Worm (Caenorhabditis elegans) whole organism, L3 larva: ENCODE results near the gene H20J04.6.
A peak's percentile ranks its signal among the peaks of the same experiment; 100 is the strongest.

Experiments used
- R02D3.7 ChIP-seq: fragments of 150-350 bp; optimal IDR thresholded peaks from 2 replicates; lab custom pipeline; 2014; ENCODE audit warnings: missing biosample characterization, missing genetic modification characterization
- ZK546.5 ChIP-seq: sonication (generic microtip); optimal IDR thresholded peaks from 2 replicates; lab custom pipeline; 2017; ENCODE audit warnings: missing biosample characterization, missing genetic modification characterization
- aly-2 ChIP-seq: fragments of 150-350 bp; optimal IDR thresholded peaks from 2 replicates; lab custom pipeline; 2014; ENCODE audit warnings: missing biosample characterization, missing genetic modification characterization
- ama-1 ChIP-seq: fragments of 150-350 bp; optimal IDR thresholded peaks from 2 replicates; lab custom pipeline; 2018
- ceh-16 ChIP-seq: sonication (generic microtip); optimal IDR thresholded peaks from 2 replicates; lab custom pipeline; 2017; ENCODE audit warnings: missing biosample characterization, missing genetic modification characterization
- ceh-28 ChIP-seq: fragments of 150-350 bp; optimal IDR thresholded peaks from 2 replicates; lab custom pipeline; 2014; ENCODE audit warnings: missing biosample characterization, missing genetic modification reagents, missing genetic modification characterization
- ceh-82 ChIP-seq: fragments of 150-350 bp; optimal IDR thresholded peaks from 2 replicates; lab custom pipeline; 2014; ENCODE audit warnings: missing biosample characterization, missing genetic modification characterization
- ceh-9 ChIP-seq: sonication (generic microtip); optimal IDR thresholded peaks from 2 replicates; lab custom pipeline; 2018; ENCODE audit warnings: missing biosample characterization, missing genetic modification characterization
- daf-12 ChIP-seq: fragments of 150-350 bp; optimal IDR thresholded peaks from 2 replicates; lab custom pipeline; 2014; ENCODE audit warnings: missing biosample characterization, missing genetic modification reagents, missing genetic modification characterization
- egl-27 ChIP-seq: sonication (generic microtip); optimal IDR thresholded peaks from 4 replicates; lab custom pipeline; 2017; ENCODE audit warnings: missing biosample characterization, missing genetic modification reagents, missing genetic modification characterization
- egl-5 ChIP-seq: fragments of 150-350 bp; optimal IDR thresholded peaks from 2 replicates; lab custom pipeline; 2017; ENCODE audit warnings: missing biosample characterization, missing genetic modification reagents, missing genetic modification characterization, inconsistent platforms
- elt-1 ChIP-seq: fragments of 150-350 bp; optimal IDR thresholded peaks from 2 replicates; lab custom pipeline; 2014; ENCODE audit warnings: missing biosample characterization, missing genetic modification characterization
- elt-2 ChIP-seq: sonication (generic microtip); optimal IDR thresholded peaks from 2 replicates; lab custom pipeline; 2016; ENCODE audit warnings: missing genetic modification reagents, mild to moderate bottlenecking, missing genetic modification characterization, missing compliant biosample characterization
- elt-3 ChIP-seq, 3 experiments: fragments of 150-350 bp in 1 of 3; sonication (generic microtip) in 2 of 3; optimal IDR thresholded peaks; 2 replicates in 2 of 3; 4 replicates in 1 of 3; lab custom pipeline; 2014 to 2017; ENCODE audit warnings: missing biosample characterization in 3 of 3, missing genetic modification characterization in 3 of 3
- eor-1 ChIP-seq, 2 experiments: fragments of 150-350 bp; optimal IDR thresholded peaks; 2 replicates each; lab custom pipeline; 2014 to 2018; ENCODE audit warnings: missing biosample characterization in 2 of 2, missing genetic modification characterization in 2 of 2
- fkh-10 ChIP-seq: sonication (generic microtip); optimal IDR thresholded peaks from 2 replicates; lab custom pipeline; 2017; ENCODE audit warnings: missing biosample characterization, missing genetic modification reagents, missing genetic modification characterization
- fkh-2 ChIP-seq: fragments of 150-350 bp; optimal IDR thresholded peaks from 2 replicates; lab custom pipeline; 2014; ENCODE audit warnings: missing biosample characterization, missing genetic modification reagents, missing genetic modification characterization
- fos-1 ChIP-seq: fragments of 150-350 bp; optimal IDR thresholded peaks from 2 replicates; lab custom pipeline; 2014; ENCODE audit warnings: missing biosample characterization, missing genetic modification characterization
- hmg-11 ChIP-seq: sonication (generic microtip); optimal IDR thresholded peaks from 2 replicates; lab custom pipeline; 2016; ENCODE audit warnings: missing genetic modification characterization, missing compliant biosample characterization
- jun-1 ChIP-seq: fragments of 150-350 bp; optimal IDR thresholded peaks from 2 replicates; lab custom pipeline; 2014; ENCODE audit warnings: missing biosample characterization, missing genetic modification reagents, missing genetic modification characterization
- lin-15B ChIP-seq: fragments of 150-350 bp; optimal IDR thresholded peaks from 2 replicates; lab custom pipeline; 2014; ENCODE audit warnings: missing biosample characterization, missing genetic modification characterization
- lin-39 ChIP-seq: fragments of 150-350 bp; optimal IDR thresholded peaks from 2 replicates; lab custom pipeline; 2018; ENCODE audit warnings: missing biosample characterization, missing genetic modification reagents, missing genetic modification characterization
- lsy-12 ChIP-seq: sonication (generic microtip); optimal IDR thresholded peaks from 2 replicates; lab custom pipeline; 2016; ENCODE audit warnings: mild to moderate bottlenecking, missing genetic modification characterization, missing compliant biosample characterization
- mdl-1 ChIP-seq: fragments of 150-350 bp; optimal IDR thresholded peaks from 2 replicates; lab custom pipeline; 2014; ENCODE audit warnings: missing biosample characterization, missing genetic modification characterization
- mml-1 ChIP-seq: fragments of 150-350 bp; sonication (generic microtip); optimal IDR thresholded peaks from 3 replicates; lab custom pipeline; 2014; ENCODE audit warnings: missing biosample characterization, missing genetic modification characterization
- nfya-1 ChIP-seq: sonication (generic microtip); optimal IDR thresholded peaks from 2 replicates; lab custom pipeline; 2017; ENCODE audit warnings: missing genetic modification characterization, mild to moderate bottlenecking, missing compliant biosample characterization, antibody characterized with exemption, moderate library complexity; ENCODE audit not compliant: insufficient read depth
- nhr-11 ChIP-seq: fragments of 150-350 bp; optimal IDR thresholded peaks from 2 replicates; lab custom pipeline; 2014; ENCODE audit warnings: missing biosample characterization, missing genetic modification characterization
- nhr-12 ChIP-seq: fragments of 150-350 bp; optimal IDR thresholded peaks from 2 replicates; lab custom pipeline; 2014; ENCODE audit warnings: missing biosample characterization, missing genetic modification characterization
- nhr-23 ChIP-seq: fragments of 150-350 bp; optimal IDR thresholded peaks from 2 replicates; lab custom pipeline; 2014; ENCODE audit warnings: missing biosample characterization, missing genetic modification reagents, missing genetic modification characterization
- nhr-237 ChIP-seq: fragments of 150-350 bp; optimal IDR thresholded peaks from 2 replicates; lab custom pipeline; 2014; ENCODE audit warnings: missing biosample characterization, missing genetic modification characterization
- nhr-25 ChIP-seq: sonication (generic microtip); optimal IDR thresholded peaks from 2 replicates; lab custom pipeline; 2017; ENCODE audit warnings: missing biosample characterization, missing genetic modification characterization
- nhr-28 ChIP-seq: fragments of 150-350 bp; optimal IDR thresholded peaks from 2 replicates; lab custom pipeline; 2014; ENCODE audit warnings: missing biosample characterization, missing genetic modification characterization
- nhr-43 ChIP-seq: sonication (generic microtip); optimal IDR thresholded peaks from 2 replicates; lab custom pipeline; 2016; ENCODE audit warnings: mild to moderate bottlenecking, missing genetic modification characterization, missing compliant biosample characterization; ENCODE audit not compliant: poor library complexity, severe bottlenecking
- nhr-67 ChIP-seq: fragments of 150-350 bp; optimal IDR thresholded peaks from 2 replicates; lab custom pipeline; 2014; ENCODE audit warnings: missing biosample characterization, missing genetic modification characterization
- nhr-76 ChIP-seq: fragments of 150-350 bp; sonication (generic microtip); optimal IDR thresholded peaks from 5 replicates; lab custom pipeline; 2014; ENCODE audit warnings: missing biosample characterization, missing genetic modification characterization
- nhr-77 ChIP-seq: fragments of 150-350 bp; optimal IDR thresholded peaks from 2 replicates; lab custom pipeline; 2014; ENCODE audit warnings: missing biosample characterization, missing genetic modification characterization
- pha-4 ChIP-seq: fragments of 150-350 bp; optimal IDR thresholded peaks from 2 replicates; lab custom pipeline; 2014; ENCODE audit warnings: missing biosample characterization, missing genetic modification reagents, missing genetic modification characterization
- pqm-1 ChIP-seq: fragments of 150-350 bp; optimal IDR thresholded peaks from 2 replicates; lab custom pipeline; 2017; ENCODE audit warnings: missing biosample characterization, missing genetic modification characterization, inconsistent platforms
- sea-2 ChIP-seq: fragments of 150-350 bp; sonication (generic microtip); optimal IDR thresholded peaks from 4 replicates; lab custom pipeline; 2014; ENCODE audit warnings: missing biosample characterization, missing genetic modification reagents, missing genetic modification characterization
- skn-1 ChIP-seq: fragments of 150-350 bp; optimal IDR thresholded peaks from 2 replicates; lab custom pipeline; 2014; ENCODE audit warnings: missing biosample characterization, missing genetic modification characterization
- snpc-4 ChIP-seq: fragments of 150-350 bp; optimal IDR thresholded peaks from 2 replicates; lab custom pipeline; 2014; ENCODE audit warnings: missing biosample characterization, missing genetic modification characterization
- tbx-2 ChIP-seq: sonication (generic microtip); optimal IDR thresholded peaks from 2 replicates; lab custom pipeline; 2016; ENCODE audit warnings: mild to moderate bottlenecking, missing genetic modification characterization, missing compliant biosample characterization
- unc-39 ChIP-seq: sonication (generic microtip); optimal IDR thresholded peaks from 4 replicates; lab custom pipeline; 2017; ENCODE audit warnings: missing biosample characterization, missing genetic modification characterization
- unc-62 ChIP-seq: fragments of 150-350 bp; sonication (generic microtip); optimal IDR thresholded peaks from 4 replicates; lab custom pipeline; 2014; ENCODE audit warnings: missing biosample characterization, missing genetic modification reagents, missing genetic modification characterization
- zag-1 ChIP-seq: fragments of 150-350 bp; optimal IDR thresholded peaks from 2 replicates; lab custom pipeline; 2014; ENCODE audit warnings: missing biosample characterization, missing genetic modification characterization
- ztf-11 ChIP-seq: fragments of 150-350 bp; optimal IDR thresholded peaks from 2 replicates; lab custom pipeline; 2014; ENCODE audit warnings: missing biosample characterization, missing genetic modification characterization
- ztf-4 ChIP-seq: fragments of 150-350 bp; optimal IDR thresholded peaks from 2 replicates; lab custom pipeline; 2014; ENCODE audit warnings: missing biosample characterization, missing genetic modification characterization

H20J04.6 gene

ce11 chrII:4297259-4297658 lies 25.8 kb upstream of the H20J04.6 start:
- TF ChIP-seq elt-2 (tag; lab: Kevin White, UChicago) = peak; percentile 53
- no peak for TF ChIP-seq nhr-77 (tag; lab: Kevin White, UChicago)

ce11 chrII:4299227-4299703 lies 23.8 kb upstream of the H20J04.6 start, which contains the start of gene sco-1:
TSS of gene sco-1 (plus strand) at chrII:4299653.
- peak; percentile 98 for TF ChIP-seq nhr-23 (tag; lab: Kevin White, UChicago)
- TF ChIP-seq nhr-76 (tag; lab: Kevin White, UChicago) = no peak
- TF ChIP-seq R02D3.7 (tag; lab: Kevin White, UChicago) = peak; percentile 100
- TF ChIP-seq jun-1 (tag; lab: Kevin White, UChicago) = peak; percentile 85
- peak; percentile 8 for TF ChIP-seq fkh-2 (tag; lab: Kevin White, UChicago)
- peak; percentile 92 for TF ChIP-seq lsy-12 (tag; lab: Kevin White, UChicago)
- no peak for TF ChIP-seq zag-1 (tag; lab: Kevin White, UChicago)
- peak; percentile 52 for TF ChIP-seq aly-2 (tag; lab: Kevin White, UChicago)
- peak; percentile 78 for TF ChIP-seq tbx-2 (tag; lab: Kevin White, UChicago)
- peak; percentile 48 for TF ChIP-seq nhr-11 (tag; lab: Kevin White, UChicago)
- peak; percentile 87 for TF ChIP-seq pqm-1 (tag; lab: Kevin White, UChicago)
- TF ChIP-seq elt-2 (tag; lab: Kevin White, UChicago) = peak; percentile 78
- TF ChIP-seq skn-1 = peak; percentile 80
- no peak for TF ChIP-seq eor-1 (tag; optimal IDR thresholded peaks at IDR 0.05; lab: Kevin White, UChicago)
- no peak for TF ChIP-seq mml-1 (tag; lab: Kevin White, UChicago)
- TF ChIP-seq fos-1 (tag; lab: Kevin White, UChicago) = peak; percentile 46
- TF ChIP-seq nfya-1 = peak; percentile 96
- TF ChIP-seq nhr-28 (tag; lab: Kevin White, UChicago) = peak; percentile 28
- TF ChIP-seq ceh-16 (tag; lab: Kevin White, UChicago) = peak; percentile 56
- TF ChIP-seq pha-4 (tag; lab: Kevin White, UChicago) = peak; percentile 100
- TF ChIP-seq nhr-43 = peak; percentile 98
- TF ChIP-seq sea-2 (GFP tag; lab: Kevin White, UChicago) = no peak
- peak; percentile 87 for TF ChIP-seq ceh-28 (tag; lab: Kevin White, UChicago)
- TF ChIP-seq mdl-1 = peak; percentile 24
- TF ChIP-seq nhr-237 (tag; lab: Kevin White, UChicago) = no peak
- TF ChIP-seq lin-15B (tag; lab: Kevin White, UChicago) = peak; percentile 99
- TF ChIP-seq nhr-67 = no peak
- peak; percentile 41 for TF ChIP-seq ztf-4 (tag; lab: Kevin White, UChicago)
- TF ChIP-seq nhr-25 (tag; lab: Kevin White, UChicago) = peak; percentile 88
- peak; percentile 48 for TF ChIP-seq ZK546.5 (tag; lab: Kevin White, UChicago)
- peak; percentile 96 for TF ChIP-seq egl-5 (tag; lab: Kevin White, UChicago)
- TF ChIP-seq snpc-4 (tag; lab: Kevin White, UChicago) = peak; percentile 85
- peak; percentile 95 for TF ChIP-seq lin-39 (tag; lab: Kevin White, UChicago)
- TF ChIP-seq ztf-11 (tag; lab: Kevin White, UChicago) = no peak
- TF ChIP-seq ceh-82 = peak; percentile 83
- TF ChIP-seq fkh-10 (GFP tag; lab: Kevin White, UChicago) = peak; percentile 94
- TF ChIP-seq ama-1 = peak; percentile 63
- no peak for TF ChIP-seq elt-3 (tag; optimal IDR thresholded peaks at IDR 0.05; lab: Kevin White, UChicago)
- no peak for TF ChIP-seq unc-62 (GFP tag; lab: Kevin White, UChicago)
- TF ChIP-seq ceh-9 (tag; lab: Kevin White, UChicago) = no peak
- TF ChIP-seq egl-27 = peak; percentile 80
- TF ChIP-seq elt-1 = peak; percentile 7
- no peak for TF ChIP-seq nhr-12
- peak; percentile 28 for TF ChIP-seq nhr-77 (tag; lab: Kevin White, UChicago)
- no peak for TF ChIP-seq daf-12 (tag; lab: Kevin White, UChicago)
- no peak for TF ChIP-seq unc-39 (tag; lab: Kevin White, UChicago)
- peak; percentile 93 for TF ChIP-seq hmg-11 (tag; lab: Kevin White, UChicago)
